Fruit fly (Drosophila melanogaster) whole organism, pupa: Measurements from ENCODE around the gene Sc2.

Experiments
- CG10348 ChIP-seq: fragments of 200-800 bp; sonication (Bioruptor generic); IDR thresholded peaks from 2 replicates; pipeline ENCODE4 v1.3.6; 2022; ENCODE audit warnings: missing biosample characterization, missing genetic modification characterization
- CG12605 ChIP-seq: fragments of 200-800 bp; sonication (Bioruptor generic); IDR thresholded peaks from 2 replicates; pipeline ENCODE4 v1.3.6; 2022; ENCODE audit warnings: missing biosample characterization, missing genetic modification characterization
- CG13204 ChIP-seq: fragments of 200-800 bp; sonication (Bioruptor generic); optimal IDR thresholded peaks from 2 replicates; lab custom pipeline; 2018; ENCODE audit warnings: missing biosample characterization, mild to moderate bottlenecking, missing genetic modification characterization, moderate library complexity
- CG14655 ChIP-seq: fragments of 200-800 bp; sonication (Bioruptor generic); optimal IDR thresholded peaks from 3 replicates; lab custom pipeline; 2017; ENCODE audit warnings: mild to moderate bottlenecking, missing biosample characterization, missing genetic modification reagents, missing genetic modification characterization
- CG15710 ChIP-seq: fragments of 200-800 bp; sonication (Bioruptor generic); optimal IDR thresholded peaks from 2 replicates; lab custom pipeline; 2018; ENCODE audit warnings: missing biosample characterization, mild to moderate bottlenecking, missing genetic modification characterization, moderate library complexity
- CG17806 ChIP-seq: fragments of 200-800 bp; sonication (Bioruptor generic); optimal IDR thresholded peaks from 2 replicates; lab custom pipeline; 2018; ENCODE audit warnings: missing biosample characterization, mild to moderate bottlenecking, missing genetic modification characterization, moderate library complexity
- CG32121 ChIP-seq: fragments of 200-800 bp; sonication (Bioruptor generic); IDR thresholded peaks from 2 replicates; pipeline ENCODE4 v1.3.6; 2022; ENCODE audit warnings: missing biosample characterization, missing genetic modification characterization
- CG34367 ChIP-seq: fragments of 200-800 bp; sonication (Bioruptor generic); optimal IDR thresholded peaks from 2 replicates; lab custom pipeline; 2018; ENCODE audit warnings: missing biosample characterization, mild to moderate bottlenecking, missing genetic modification characterization
- CG4496 ChIP-seq: fragments of 200-800 bp; sonication (Bioruptor generic); IDR thresholded peaks from 3 replicates; pipeline ENCODE4 v1.3.6; 2022; ENCODE audit warnings: missing biosample characterization, missing genetic modification characterization
- CG8159 ChIP-seq: fragments of 200-800 bp; sonication (Bioruptor generic); optimal IDR thresholded peaks from 3 replicates; lab custom pipeline; 2018; ENCODE audit warnings: missing biosample characterization, mild to moderate bottlenecking, missing genetic modification characterization, moderate library complexity
- CG8301 ChIP-seq: fragments of 200-800 bp; sonication (Bioruptor generic); optimal IDR thresholded peaks from 2 replicates; lab custom pipeline; 2018; ENCODE audit warnings: missing biosample characterization, mild to moderate bottlenecking, missing genetic modification characterization
- CG9948 ChIP-seq: fragments of 200-800 bp; sonication (Bioruptor generic); optimal IDR thresholded peaks from 2 replicates; lab custom pipeline; 2018; ENCODE audit warnings: missing biosample characterization, mild to moderate bottlenecking, missing genetic modification characterization, moderate library complexity
- D1 ChIP-seq: fragments of 200-800 bp; sonication (Bioruptor generic); optimal IDR thresholded peaks from 2 replicates; lab custom pipeline; 2018; ENCODE audit warnings: missing biosample characterization, mild to moderate bottlenecking, missing genetic modification characterization, moderate library complexity
- EcR ChIP-seq: fragments of 200-800 bp; sonication (Bioruptor generic); optimal IDR thresholded peaks from 3 replicates; lab custom pipeline; 2019; ENCODE audit warnings: missing biosample characterization, missing genetic modification characterization, mild to moderate bottlenecking, moderate library complexity, missing genetic modification reagents
- Ets98B ChIP-seq: fragments of 200-800 bp; sonication (Bioruptor generic); IDR thresholded peaks from 2 replicates; pipeline ENCODE4 v1.3.6; 2022; ENCODE audit warnings: missing biosample characterization, missing genetic modification characterization
- Pif1A ChIP-seq: fragments of 200-800 bp; sonication (Bioruptor generic); optimal IDR thresholded peaks from 3 replicates; lab custom pipeline; 2016; ENCODE audit warnings: missing biosample characterization, missing genetic modification characterization
- Pif1B ChIP-seq: fragments of 200-800 bp; sonication (Bioruptor generic); optimal IDR thresholded peaks from 3 replicates; lab custom pipeline; 2016; ENCODE audit warnings: missing biosample characterization, missing genetic modification characterization
- Snoo ChIP-seq: fragments of 200-800 bp; sonication (Bioruptor generic); optimal IDR thresholded peaks from 3 replicates; lab custom pipeline; 2017; ENCODE audit warnings: missing biosample characterization, mild to moderate bottlenecking, missing genetic modification characterization, inconsistent platforms
- fd96Ca ChIP-seq: fragments of 200-800 bp; sonication (Bioruptor generic); IDR thresholded peaks from 3 replicates; pipeline ENCODE4 v1.3.6; 2022; ENCODE audit warnings: missing biosample characterization, missing genetic modification characterization
- gl ChIP-seq: fragments of 200-800 bp; sonication (Bioruptor generic); optimal IDR thresholded peaks from 2 replicates; lab custom pipeline; 2018; ENCODE audit warnings: missing biosample characterization, mild to moderate bottlenecking, missing genetic modification characterization
- rn ChIP-seq: fragments of 200-800 bp; sonication (Bioruptor generic); IDR thresholded peaks from 2 replicates; pipeline ENCODE4 v1.3.6; 2022; ENCODE audit warnings: missing biosample characterization, missing genetic modification characterization

Sc2 gene

dm6 chr3L:3908838-3909810 is 5.8 kb downstream of the Sc2 start:
- TF ChIP-seq Snoo (tag; lab: Kevin White, UChicago), result no peak
- TF ChIP-seq EcR, result peak; percentile 87
- no peak for TF ChIP-seq CG10348 (GFP tag; lab: Robert Waterston, UW)

dm6 chr3L:3909831-3910230 is 6.5 kb downstream of the Sc2 start, which contains the start of gene mge:
Gene mge, minus strand, starts transcription at chr3L:3909931.
- TF ChIP-seq CG13204 (GFP tag; lab: Kevin White, UChicago), result no peak
- TF ChIP-seq D1 (tag; lab: Kevin White, UChicago), result no peak
- no peak for TF ChIP-seq EcR
- no peak for TF ChIP-seq rn (GFP tag; lab: Robert Waterston, UW)
- no peak for TF ChIP-seq CG4496 (GFP tag; lab: Robert Waterston, UW)
- TF ChIP-seq CG15710 (tag; lab: Kevin White, UChicago), result no peak
- no peak for TF ChIP-seq Pif1A (GFP tag; lab: Kevin White, UChicago)
- TF ChIP-seq CG17806 (tag; lab: Kevin White, UChicago), result no peak
- no peak for TF ChIP-seq CG8301 (tag; lab: Kevin White, UChicago)
- no peak for TF ChIP-seq Pif1B
- no peak for TF ChIP-seq CG34367 (tag; lab: Kevin White, UChicago)
- no peak for TF ChIP-seq CG32121 (GFP tag; lab: Robert Waterston, UW)
- TF ChIP-seq CG14655 (GFP tag; lab: Kevin White, UChicago), result no peak
- TF ChIP-seq fd96Ca (GFP tag; lab: Robert Waterston, UW), result no peak
- TF ChIP-seq Snoo (tag; lab: Kevin White, UChicago), result no peak
- TF ChIP-seq CG9948 (tag; lab: Kevin White, UChicago), result no peak
- no peak for TF ChIP-seq gl
- TF ChIP-seq, all 21 proteins: peak for 0

dm6 chr3L:3912134-3912533 is 8.8 kb downstream of the Sc2 start:
- TF ChIP-seq CG9948 (tag; lab: Kevin White, UChicago), result no peak
- TF ChIP-seq CG17806 (tag; lab: Kevin White, UChicago), result no peak
- TF ChIP-seq D1 (tag; lab: Kevin White, UChicago), result no peak
- no peak for TF ChIP-seq CG32121 (GFP tag; lab: Robert Waterston, UW)
- no peak for TF ChIP-seq CG34367 (tag; lab: Kevin White, UChicago)
- TF ChIP-seq fd96Ca (GFP tag; lab: Robert Waterston, UW), result no peak
- no peak for TF ChIP-seq Snoo (tag; lab: Kevin White, UChicago)
- no peak for TF ChIP-seq Pif1A (GFP tag; lab: Kevin White, UChicago)
- no peak for TF ChIP-seq Pif1B
- no peak for TF ChIP-seq CG15710 (tag; lab: Kevin White, UChicago)
- no peak for TF ChIP-seq CG8301 (tag; lab: Kevin White, UChicago)

dm6 chr3L:3923631-3924274 is 20.5 kb downstream of the Sc2 start:
- TF ChIP-seq CG14655 (GFP tag; lab: Kevin White, UChicago) (no peak), Snoo (tag; lab: Kevin White, UChicago) (no peak), CG13204 (GFP tag; lab: Kevin White, UChicago) (no peak), Pif1A (GFP tag; lab: Kevin White, UChicago) (no peak), D1 (tag; lab: Kevin White, UChicago) (no peak), fd96Ca (GFP tag; lab: Robert Waterston, UW) (no peak), CG34367 (tag; lab: Kevin White, UChicago) (no peak), gl (no peak), CG8301 (tag; lab: Kevin White, UChicago) (no peak), CG17806 (tag; lab: Kevin White, UChicago) (no peak), rn (GFP tag; lab: Robert Waterston, UW) (no peak), CG10348 (GFP tag; lab: Robert Waterston, UW) (no peak), CG32121 (GFP tag; lab: Robert Waterston, UW) (no peak), Pif1B (no peak), EcR (no peak), CG12605 (GFP tag; lab: Robert Waterston, UW) (no peak), CG8159 (tag; lab: Kevin White, UChicago) (no peak), Ets98B (GFP tag; lab: Robert Waterston, UW) (no peak)

- TF ChIP-seq CG32121 (GFP tag; lab: Robert Waterston, UW), result no peak
- no peak; the same call in 1 of the 2 replicates for TF ChIP-seq Ets98B (GFP tag; lab: Robert Waterston, UW)
- TF ChIP-seq Pif1A (GFP tag; lab: Kevin White, UChicago), result no peak
- TF ChIP-seq Pif1B, result no peak
- TF ChIP-seq CG8301 (tag; lab: Kevin White, UChicago), result no peak
- TF ChIP-seq rn (GFP tag; lab: Robert Waterston, UW), result no peak
- TF ChIP-seq CG8159 (tag; lab: Kevin White, UChicago), result no peak
- TF ChIP-seq CG15710 (tag; lab: Kevin White, UChicago), result no peak
- no peak for TF ChIP-seq CG17806 (tag; lab: Kevin White, UChicago)
- no peak for TF ChIP-seq CG4496 (GFP tag; lab: Robert Waterston, UW)
- no peak for TF ChIP-seq CG10348 (GFP tag; lab: Robert Waterston, UW)
- no peak for TF ChIP-seq D1 (tag; lab: Kevin White, UChicago)
- no peak for TF ChIP-seq CG13204 (GFP tag; lab: Kevin White, UChicago)
- TF ChIP-seq CG9948 (tag; lab: Kevin White, UChicago), result no peak
- no peak for TF ChIP-seq Snoo (tag; lab: Kevin White, UChicago)
- no peak for TF ChIP-seq CG14655 (GFP tag; lab: Kevin White, UChicago)
- TF ChIP-seq CG34367 (tag; lab: Kevin White, UChicago), result no peak
- no peak for TF ChIP-seq CG12605 (GFP tag; lab: Robert Waterston, UW)
- TF ChIP-seq gl, result no peak
- TF ChIP-seq, all 21 proteins: peak for 0
Measured at dm6 chr3L:3925487-3925886, 22.2 kb downstream of the Sc2 start.
